Worm (Caenorhabditis elegans) whole organism, young adult: ENCODE measurements around the gene F14F3.5.

ENCODE experiments used
- Y67H2A.10 ChIP-seq: fragments of 200-800 bp; sonication (Bioruptor generic); conservative IDR thresholded peaks from 2 replicates; pipeline ENCODE4 v1.3.6; 2022; ENCODE audit warnings: missing genetic modification reagents, missing genetic modification characterization, missing compliant biosample characterization
- ceh-91 ChIP-seq: fragments of 200-800 bp; sonication (Bioruptor generic); IDR thresholded peaks from 2 replicates; pipeline ENCODE4 v1.3.6; 2022; ENCODE audit warnings: missing genetic modification reagents, missing genetic modification characterization, missing compliant biosample characterization
- die-1 ChIP-seq: sonication (generic microtip); optimal IDR thresholded peaks from 2 replicates; lab custom pipeline; 2016; ENCODE audit warnings: missing genotype, mild to moderate bottlenecking, missing genetic modification characterization, missing compliant biosample characterization
- hrde-1 ChIP-seq: sonication (generic microtip); optimal IDR thresholded peaks from 2 replicates; lab custom pipeline; 2016; ENCODE audit warnings: missing genetic modification characterization, mild to moderate bottlenecking, missing compliant biosample characterization, moderate library complexity, missing genotype, missing genetic modification reagents, borderline replicate concordance
- lin-35 ChIP-seq, 3 experiments: fragments of 150-350 bp in 2 of 3; sonication (generic microtip) in 1 of 3; optimal IDR thresholded peaks; 2 replicates each; lab custom pipeline; 2014 to 2018; ENCODE audit warnings: missing biosample characterization in 3 of 3, missing genetic modification characterization in 3 of 3, missing genetic modification reagents in 3 of 3
- pha-4 ChIP-seq: fragments of 150-350 bp; sonication (generic microtip); optimal IDR thresholded peaks from 2 replicates; lab custom pipeline; 2014; ENCODE audit warnings: missing biosample characterization, missing genetic modification reagents, missing genetic modification characterization
- unc-62 ChIP-seq: fragments of 150-350 bp; optimal IDR thresholded peaks from 2 replicates; lab custom pipeline; 2014; ENCODE audit warnings: missing biosample characterization, missing genetic modification reagents, missing genetic modification characterization
- ztf-28 ChIP-seq: fragments of 200-800 bp; sonication (Bioruptor generic); IDR thresholded peaks from 2 replicates; pipeline ENCODE4 v1.3.6; 2022; ENCODE audit warnings: missing genetic modification reagents, missing genetic modification characterization, missing compliant biosample characterization

DNA sequence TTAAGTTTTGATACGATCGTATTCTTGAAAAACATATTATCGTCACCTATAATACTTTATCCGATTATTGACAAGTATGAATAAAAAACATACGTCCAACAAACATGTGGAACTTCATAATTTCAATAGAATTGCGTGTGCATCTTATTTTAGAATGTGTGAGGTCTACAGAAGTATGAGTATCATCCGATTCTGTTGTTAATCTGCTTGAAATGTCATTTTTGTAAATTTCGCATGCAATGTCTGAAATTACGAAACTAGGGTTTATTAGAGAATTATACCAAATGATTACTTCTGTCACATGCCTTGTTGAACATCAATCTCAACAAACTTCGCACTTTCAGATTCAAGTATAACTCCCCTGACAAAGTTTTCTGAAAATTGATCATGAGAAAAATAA is 12.8 kb upstream of the F14F3.5 start:
- TF ChIP-seq hrde-1 (tag; lab: Kevin White, UChicago) (no peak), Y67H2A.10 (GFP tag; lab: Robert Waterston, UW) (no peak), lin-35 (GFP tag; optimal IDR thresholded peaks at IDR 0.05; lab: Kevin White, UChicago) (no peak), ztf-28 (GFP tag; lab: Robert Waterston, UW) (no peak), ceh-91 (GFP tag; lab: Robert Waterston, UW) (no peak), pha-4 (no peak), die-1 (no peak), unc-62 (no peak)
